Worm (Caenorhabditis elegans) whole organism, mixed stage, embryonic: ENCODE results near the gene B0303.16.

Experiments
- ces-1 ChIP-seq: fragments of 150-350 bp; optimal IDR thresholded peaks from 2 replicates; lab custom pipeline; 2014; ENCODE audit warnings: missing biosample characterization, missing genetic modification reagents, missing genetic modification characterization
- cnd-1 ChIP-seq: fragments of 200-800 bp; sonication (Bioruptor generic); optimal IDR thresholded peaks from 2 replicates; lab custom pipeline; 2018; ENCODE audit warnings: mild to moderate bottlenecking, missing genetic modification characterization, missing compliant biosample characterization
- elt-3 ChIP-seq: fragments of 150-350 bp; optimal IDR thresholded peaks from 2 replicates; lab custom pipeline; 2014; ENCODE audit warnings: missing biosample characterization, missing genetic modification characterization
- mab-5 ChIP-seq: fragments of 150-350 bp; optimal IDR thresholded peaks from 2 replicates; lab custom pipeline; 2014; ENCODE audit warnings: missing biosample characterization, missing genetic modification characterization
- nhr-28 ChIP-seq: fragments of 150-350 bp; optimal IDR thresholded peaks from 2 replicates; lab custom pipeline; 2014; ENCODE audit warnings: missing biosample characterization, missing genetic modification characterization
- nhr-76 ChIP-seq: sonication (generic microtip); optimal IDR thresholded peaks from 2 replicates; lab custom pipeline; 2017; ENCODE audit warnings: missing biosample characterization, missing genetic modification characterization
- snpc-4 ChIP-seq: fragments of 150-350 bp; optimal IDR thresholded peaks from 2 replicates; lab custom pipeline; 2014; ENCODE audit warnings: missing biosample characterization, missing genetic modification characterization
- unc-62 ChIP-seq: fragments of 150-350 bp; optimal IDR thresholded peaks from 2 replicates; lab custom pipeline; 2014; ENCODE audit warnings: missing biosample characterization, missing genetic modification reagents, missing genetic modification characterization
- ztf-11 ChIP-seq: fragments of 150-350 bp; optimal IDR thresholded peaks from 2 replicates; lab custom pipeline; 2014; ENCODE audit warnings: missing biosample characterization, missing genetic modification characterization

DNA sequence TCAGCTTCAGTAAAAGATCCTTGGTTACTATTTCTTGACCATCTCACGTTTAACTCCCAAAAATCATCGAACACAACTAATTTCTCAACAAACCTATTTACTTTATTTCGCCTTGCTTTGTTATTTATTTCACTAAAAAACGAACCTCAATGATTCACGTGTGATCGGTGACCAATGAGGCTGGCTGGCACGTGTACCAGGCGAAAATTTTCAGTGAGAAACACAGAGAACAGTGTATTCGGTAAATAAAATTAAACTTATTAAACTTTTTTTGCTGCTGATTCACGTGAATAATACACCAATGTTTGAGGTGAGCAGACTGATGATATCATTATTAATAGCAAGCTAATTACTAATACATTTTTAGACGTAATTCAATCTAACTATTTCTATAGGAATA, 49.5 kb upstream of the B0303.16 start:
- TF ChIP-seq nhr-28 (tag; lab: Kevin White, UChicago): no peak
- TF ChIP-seq mab-5 (tag; lab: Kevin White, UChicago): no peak
- TF ChIP-seq nhr-76 (tag; lab: Kevin White, UChicago): no peak
- TF ChIP-seq unc-62 (GFP tag; lab: Kevin White, UChicago): no peak
- TF ChIP-seq elt-3: no peak
- TF ChIP-seq ztf-11 (tag; lab: Kevin White, UChicago): no peak
- no peak for TF ChIP-seq ces-1 (GFP tag; lab: Kevin White, UChicago)
- no peak for TF ChIP-seq cnd-1 (tag; lab: Kevin White, UChicago)
- TF ChIP-seq snpc-4 (tag; lab: Kevin White, UChicago): no peak
